Worm (Caenorhabditis elegans): ENCODE results near the gene Y11D7A.5.

- TF ChIP-seq madf-10 (tag; optimal IDR thresholded peaks at IDR 0.05): no peak
- TF ChIP-seq tbx-9 (tag; optimal IDR thresholded peaks at IDR 0.05; ENCODE audit: borderline replicate concordance): no peak
- no peak for TF ChIP-seq lag-1 (GFP tag; IDR thresholded peaks at IDR 0.05)
- TF ChIP-seq Y79H2A.3 (GFP tag; conservative IDR thresholded peaks at IDR 0.05): no peak
- TF ChIP-seq aptf-2 (GFP tag; conservative IDR thresholded peaks at IDR 0.05): no peak
- TF ChIP-seq nhr-27 (tag; optimal IDR thresholded peaks at IDR 0.05): no peak
- TF ChIP-seq F33H1.4 (GFP tag; IDR thresholded peaks at IDR 0.05): no peak
- TF ChIP-seq ceh-91 (GFP tag; IDR thresholded peaks at IDR 0.05): no peak
- TF ChIP-seq unc-130 (GFP tag; optimal IDR thresholded peaks at IDR 0.05): no peak
- TF ChIP-seq ztf-22 (GFP tag; optimal IDR thresholded peaks at IDR 0.05): no peak
- TF ChIP-seq nfya-2 (GFP tag; IDR thresholded peaks at IDR 0.05): no peak
- TF ChIP-seq nfya-1 (tag; optimal IDR thresholded peaks at IDR 0.05; ENCODE audit: borderline replicate concordance, insufficient read depth): no peak
- no peak for TF ChIP-seq dpl-1 (GFP tag; optimal IDR thresholded peaks at IDR 0.05)
- no peak for TF ChIP-seq tbp1 (GFP tag; optimal IDR thresholded peaks at IDR 0.05)
These were observed 5.8 kb upstream of the Y11D7A.5 start, which contains the start of gene Y11D7A.8 for ce11 chrIV:9251079-9251478.

Data from whole organism, young adult.